Worm (Caenorhabditis elegans) whole organism, L4 larva: ENCODE data around the gene F20B6.5.

Source experiments
- ceh-20 ChIP-seq: fragments of 200-800 bp; sonication (Bioruptor generic); IDR thresholded peaks from 2 replicates; pipeline ENCODE4 v1.3.6; 2022; ENCODE audit warnings: missing genetic modification reagents, missing genetic modification characterization, missing compliant biosample characterization
- dpl-1 ChIP-seq: fragments of 150-350 bp; optimal IDR thresholded peaks from 2 replicates; lab custom pipeline; 2014; ENCODE audit warnings: missing biosample characterization, missing genetic modification reagents, missing genetic modification characterization
- jun-1 ChIP-seq: fragments of 150-350 bp; optimal IDR thresholded peaks from 2 replicates; lab custom pipeline; 2014; ENCODE audit warnings: missing biosample characterization, missing genetic modification reagents, missing genetic modification characterization
- skn-1 ChIP-seq: fragments of 150-350 bp; optimal IDR thresholded peaks from 2 replicates; lab custom pipeline; 2014; ENCODE audit warnings: missing biosample characterization, missing genetic modification characterization
- unc-62 ChIP-seq, 3 experiments: fragments of 150-350 bp in 1 of 3; sonication (generic microtip); optimal IDR thresholded peaks in 2 of 3; peaks in 1 of 3; 1 replicate in 1 of 3; 2 replicates in 2 of 3; lab custom pipeline; 2014 to 2017; ENCODE audit warnings: missing biosample characterization in 3 of 3, missing genetic modification characterization in 3 of 3, missing genetic modification reagents in 3 of 3, missing genotype in 1 of 3
- ztf-11 ChIP-seq: fragments of 150-350 bp; optimal IDR thresholded peaks from 2 replicates; lab custom pipeline; 2014; ENCODE audit warnings: missing biosample characterization, missing genetic modification characterization

DNA sequence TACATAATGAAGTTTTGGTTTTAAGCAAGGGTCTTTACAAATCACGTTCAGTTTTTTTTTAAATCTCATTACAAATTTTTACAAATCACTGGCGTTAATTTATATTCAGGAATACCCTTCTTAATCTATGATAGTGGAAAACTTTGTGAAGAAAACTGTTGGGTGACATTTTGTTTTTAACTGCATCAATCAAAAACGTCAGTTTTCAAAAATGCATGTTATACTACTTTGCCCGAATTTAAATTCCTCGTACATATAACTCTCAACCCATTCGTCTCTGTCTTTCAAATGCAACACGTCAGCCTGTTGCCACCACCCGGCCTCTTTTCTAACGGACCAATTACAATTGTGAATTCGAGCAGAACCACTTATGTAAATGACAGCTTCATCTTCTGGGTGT lies 49.2 kb upstream of the F20B6.5 start, which contains the start of gene hlh-13:
- TF ChIP-seq dpl-1 (GFP tag; lab: Kevin White, UChicago) (no peak), jun-1 (tag; lab: Kevin White, UChicago) (no peak), ztf-11 (no peak), skn-1 (tag; lab: Kevin White, UChicago) (no peak), unc-62 (GFP tag; optimal IDR thresholded peaks at IDR 0.05 in 1 of 2; lab: Kevin White, UChicago) (peak in 1 of 2 experiments; percentile 68), unc-62 (tag; optimal IDR thresholded peaks at IDR 0.05; lab: Kevin White, UChicago) (no peak), ceh-20 (GFP tag; lab: Robert Waterston, UW) (no peak)
